Worm (Caenorhabditis elegans) whole organism, L2 larva: Measurements from ENCODE around the gene pals-22.
A peak's percentile ranks its signal among the peaks of the same experiment; 100 is the strongest.

ENCODE experiments used
- C34F6.9 ChIP-seq: fragments of 150-350 bp; optimal IDR thresholded peaks from 2 replicates; lab custom pipeline; 2014; ENCODE audit warnings: missing biosample characterization, missing genetic modification characterization
- aly-2 ChIP-seq: fragments of 150-350 bp; optimal IDR thresholded peaks from 2 replicates; lab custom pipeline; 2014; ENCODE audit warnings: missing biosample characterization, missing genetic modification characterization
- ama-1 ChIP-seq: fragments of 150-350 bp; optimal IDR thresholded peaks from 2 replicates; lab custom pipeline; 2018; ENCODE audit warnings: inconsistent platforms
- egl-27 ChIP-seq: sonication (generic microtip); optimal IDR thresholded peaks from 3 replicates; lab custom pipeline; 2017; ENCODE audit warnings: missing biosample characterization, missing genetic modification reagents, missing genetic modification characterization
- elt-1 ChIP-seq: fragments of 150-350 bp; optimal IDR thresholded peaks from 2 replicates; lab custom pipeline; 2014; ENCODE audit warnings: missing biosample characterization, missing genetic modification characterization
- elt-3 ChIP-seq: sonication (generic microtip); optimal IDR thresholded peaks from 2 replicates; lab custom pipeline; 2017; ENCODE audit warnings: missing biosample characterization, missing genetic modification characterization
- lin-13 ChIP-seq: fragments of 150-350 bp; optimal IDR thresholded peaks from 2 replicates; lab custom pipeline; 2014; ENCODE audit warnings: missing biosample characterization, missing genetic modification reagents, missing genetic modification characterization
- mab-5 ChIP-seq: fragments of 150-350 bp; optimal IDR thresholded peaks from 2 replicates; lab custom pipeline; 2014; ENCODE audit warnings: missing biosample characterization, missing genetic modification characterization
- nhr-12 ChIP-seq: fragments of 150-350 bp; optimal IDR thresholded peaks from 2 replicates; lab custom pipeline; 2014; ENCODE audit warnings: missing biosample characterization, missing genetic modification characterization
- nhr-6 ChIP-seq: fragments of 150-350 bp; optimal IDR thresholded peaks from 2 replicates; lab custom pipeline; 2014; ENCODE audit warnings: missing biosample characterization, missing genetic modification characterization
- nhr-77 ChIP-seq: fragments of 150-350 bp; optimal IDR thresholded peaks from 2 replicates; lab custom pipeline; 2014; ENCODE audit warnings: missing biosample characterization, missing genetic modification characterization
- sma-3 ChIP-seq: sonication (generic microtip); optimal IDR thresholded peaks from 2 replicates; lab custom pipeline; 2016; ENCODE audit warnings: missing genetic modification reagents, missing genetic modification characterization, missing compliant biosample characterization
- snpc-4 ChIP-seq: fragments of 150-350 bp; optimal IDR thresholded peaks from 2 replicates; lab custom pipeline; 2014; ENCODE audit warnings: missing biosample characterization, missing genetic modification characterization
- ztf-1 ChIP-seq: fragments of 200-800 bp; sonication (Bioruptor generic); conservative IDR thresholded peaks from 2 replicates; pipeline ENCODE4 v1.3.6; 2022; ENCODE audit warnings: missing genetic modification characterization, missing compliant biosample characterization

DNA sequence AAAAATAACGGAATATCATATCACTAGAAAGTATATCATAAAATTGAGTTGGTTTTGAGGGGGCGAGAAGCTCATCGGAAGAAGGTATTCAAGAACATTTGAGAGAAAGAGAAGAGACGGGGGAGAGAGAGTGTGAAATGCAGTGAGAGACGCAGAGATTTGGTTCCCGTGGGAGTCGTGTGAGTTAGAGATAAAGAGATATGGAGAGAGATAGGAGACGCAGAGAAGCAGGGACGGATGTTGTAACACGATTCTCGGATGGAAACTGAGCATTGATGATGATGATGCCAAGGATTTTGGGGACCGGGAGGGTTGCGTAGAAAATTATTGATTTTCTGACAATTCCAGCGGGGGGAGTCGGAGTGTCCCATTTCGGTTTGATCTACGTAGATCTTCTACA is 36.0 kb upstream of the pals-22 start:
- TF ChIP-seq ama-1 (lab: Kevin White, UChicago) (no peak), ztf-1 (GFP tag; lab: Robert Waterston, UW) (no peak), sma-3 (GFP tag; lab: Kevin White, UChicago) (no peak), elt-1 (no peak), lin-13 (GFP tag; lab: Kevin White, UChicago) (peak; percentile 16), mab-5 (tag; lab: Kevin White, UChicago) (peak; percentile 16), nhr-77 (tag; lab: Kevin White, UChicago) (no peak), egl-27 (tag; lab: Kevin White, UChicago) (no peak), C34F6.9 (peak; percentile 20), elt-3 (tag; lab: Kevin White, UChicago) (no peak), snpc-4 (no peak), nhr-6 (tag; lab: Kevin White, UChicago) (no peak), nhr-12 (no peak), aly-2 (tag; lab: Kevin White, UChicago) (no peak)
